Worm (Caenorhabditis elegans) whole organism, L3 larva: Measurements from ENCODE around the gene sulp-8.

Source experiments
- R02D3.7 ChIP-seq: fragments of 150-350 bp; optimal IDR thresholded peaks from 2 replicates; lab custom pipeline; 2014; ENCODE audit warnings: missing biosample characterization, missing genetic modification characterization
- ZK546.5 ChIP-seq: sonication (generic microtip); optimal IDR thresholded peaks from 2 replicates; lab custom pipeline; 2017; ENCODE audit warnings: missing biosample characterization, missing genetic modification characterization
- ceh-16 ChIP-seq: sonication (generic microtip); optimal IDR thresholded peaks from 2 replicates; lab custom pipeline; 2017; ENCODE audit warnings: missing biosample characterization, missing genetic modification characterization
- ceh-28 ChIP-seq: fragments of 150-350 bp; optimal IDR thresholded peaks from 2 replicates; lab custom pipeline; 2014; ENCODE audit warnings: missing biosample characterization, missing genetic modification reagents, missing genetic modification characterization
- ceh-82 ChIP-seq: fragments of 150-350 bp; optimal IDR thresholded peaks from 2 replicates; lab custom pipeline; 2014; ENCODE audit warnings: missing biosample characterization, missing genetic modification characterization
- ceh-9 ChIP-seq: sonication (generic microtip); optimal IDR thresholded peaks from 2 replicates; lab custom pipeline; 2018; ENCODE audit warnings: missing biosample characterization, missing genetic modification characterization
- daf-12 ChIP-seq: fragments of 150-350 bp; optimal IDR thresholded peaks from 2 replicates; lab custom pipeline; 2014; ENCODE audit warnings: missing biosample characterization, missing genetic modification reagents, missing genetic modification characterization
- egl-5 ChIP-seq: fragments of 150-350 bp; optimal IDR thresholded peaks from 2 replicates; lab custom pipeline; 2017; ENCODE audit warnings: missing biosample characterization, missing genetic modification reagents, missing genetic modification characterization, inconsistent platforms
- elt-2 ChIP-seq: sonication (generic microtip); optimal IDR thresholded peaks from 2 replicates; lab custom pipeline; 2016; ENCODE audit warnings: missing genetic modification reagents, mild to moderate bottlenecking, missing genetic modification characterization, missing compliant biosample characterization
- elt-3 ChIP-seq, 3 experiments: fragments of 150-350 bp in 1 of 3; sonication (generic microtip) in 2 of 3; optimal IDR thresholded peaks; 2 replicates in 2 of 3; 4 replicates in 1 of 3; lab custom pipeline; 2014 to 2017; ENCODE audit warnings: missing biosample characterization in 3 of 3, missing genetic modification characterization in 3 of 3
- eor-1 ChIP-seq, 2 experiments: fragments of 150-350 bp; optimal IDR thresholded peaks; 2 replicates each; lab custom pipeline; 2014 to 2018; ENCODE audit warnings: missing biosample characterization in 2 of 2, missing genetic modification characterization in 2 of 2
- fkh-10 ChIP-seq: sonication (generic microtip); optimal IDR thresholded peaks from 2 replicates; lab custom pipeline; 2017; ENCODE audit warnings: missing biosample characterization, missing genetic modification reagents, missing genetic modification characterization
- fkh-2 ChIP-seq: fragments of 150-350 bp; optimal IDR thresholded peaks from 2 replicates; lab custom pipeline; 2014; ENCODE audit warnings: missing biosample characterization, missing genetic modification reagents, missing genetic modification characterization
- fos-1 ChIP-seq: fragments of 150-350 bp; optimal IDR thresholded peaks from 2 replicates; lab custom pipeline; 2014; ENCODE audit warnings: missing biosample characterization, missing genetic modification characterization
- jun-1 ChIP-seq: fragments of 150-350 bp; optimal IDR thresholded peaks from 2 replicates; lab custom pipeline; 2014; ENCODE audit warnings: missing biosample characterization, missing genetic modification reagents, missing genetic modification characterization
- lin-15B ChIP-seq: fragments of 150-350 bp; optimal IDR thresholded peaks from 2 replicates; lab custom pipeline; 2014; ENCODE audit warnings: missing biosample characterization, missing genetic modification characterization
- lin-39 ChIP-seq: fragments of 150-350 bp; optimal IDR thresholded peaks from 2 replicates; lab custom pipeline; 2018; ENCODE audit warnings: missing biosample characterization, missing genetic modification reagents, missing genetic modification characterization
- lsy-12 ChIP-seq: sonication (generic microtip); optimal IDR thresholded peaks from 2 replicates; lab custom pipeline; 2016; ENCODE audit warnings: mild to moderate bottlenecking, missing genetic modification characterization, missing compliant biosample characterization
- mdl-1 ChIP-seq: fragments of 150-350 bp; optimal IDR thresholded peaks from 2 replicates; lab custom pipeline; 2014; ENCODE audit warnings: missing biosample characterization, missing genetic modification characterization
- nfya-1 ChIP-seq: sonication (generic microtip); optimal IDR thresholded peaks from 2 replicates; lab custom pipeline; 2017; ENCODE audit warnings: missing genetic modification characterization, mild to moderate bottlenecking, missing compliant biosample characterization, antibody characterized with exemption, moderate library complexity; ENCODE audit not compliant: insufficient read depth
- nhr-11 ChIP-seq: fragments of 150-350 bp; optimal IDR thresholded peaks from 2 replicates; lab custom pipeline; 2014; ENCODE audit warnings: missing biosample characterization, missing genetic modification characterization
- nhr-12 ChIP-seq: fragments of 150-350 bp; optimal IDR thresholded peaks from 2 replicates; lab custom pipeline; 2014; ENCODE audit warnings: missing biosample characterization, missing genetic modification characterization
- nhr-23 ChIP-seq: fragments of 150-350 bp; optimal IDR thresholded peaks from 2 replicates; lab custom pipeline; 2014; ENCODE audit warnings: missing biosample characterization, missing genetic modification reagents, missing genetic modification characterization
- nhr-25 ChIP-seq: sonication (generic microtip); optimal IDR thresholded peaks from 2 replicates; lab custom pipeline; 2017; ENCODE audit warnings: missing biosample characterization, missing genetic modification characterization
- nhr-28 ChIP-seq: fragments of 150-350 bp; optimal IDR thresholded peaks from 2 replicates; lab custom pipeline; 2014; ENCODE audit warnings: missing biosample characterization, missing genetic modification characterization
- nhr-67 ChIP-seq: fragments of 150-350 bp; optimal IDR thresholded peaks from 2 replicates; lab custom pipeline; 2014; ENCODE audit warnings: missing biosample characterization, missing genetic modification characterization
- nhr-76 ChIP-seq: fragments of 150-350 bp; sonication (generic microtip); optimal IDR thresholded peaks from 5 replicates; lab custom pipeline; 2014; ENCODE audit warnings: missing biosample characterization, missing genetic modification characterization
- pha-4 ChIP-seq: fragments of 150-350 bp; optimal IDR thresholded peaks from 2 replicates; lab custom pipeline; 2014; ENCODE audit warnings: missing biosample characterization, missing genetic modification reagents, missing genetic modification characterization
- pqm-1 ChIP-seq: fragments of 150-350 bp; optimal IDR thresholded peaks from 2 replicates; lab custom pipeline; 2017; ENCODE audit warnings: missing biosample characterization, missing genetic modification characterization, inconsistent platforms
- sea-2 ChIP-seq: fragments of 150-350 bp; sonication (generic microtip); optimal IDR thresholded peaks from 4 replicates; lab custom pipeline; 2014; ENCODE audit warnings: missing biosample characterization, missing genetic modification reagents, missing genetic modification characterization
- skn-1 ChIP-seq: fragments of 150-350 bp; optimal IDR thresholded peaks from 2 replicates; lab custom pipeline; 2014; ENCODE audit warnings: missing biosample characterization, missing genetic modification characterization
- zag-1 ChIP-seq: fragments of 150-350 bp; optimal IDR thresholded peaks from 2 replicates; lab custom pipeline; 2014; ENCODE audit warnings: missing biosample characterization, missing genetic modification characterization
- ztf-4 ChIP-seq: fragments of 150-350 bp; optimal IDR thresholded peaks from 2 replicates; lab custom pipeline; 2014; ENCODE audit warnings: missing biosample characterization, missing genetic modification characterization

Gene sulp-8

ce11 chrV:9685559-9685958 lies 12.1 kb upstream of the sulp-8 start, which contains the start of gene ZK287.4:
ZK287.4 (minus strand) TSS chrV:9685659.
- TF ChIP-seq nhr-25: no peak
- TF ChIP-seq ceh-9: no peak
- TF ChIP-seq zag-1 (tag; lab: Kevin White, UChicago): no peak
- TF ChIP-seq nhr-67 (tag; lab: Kevin White, UChicago): no peak
- no peak for TF ChIP-seq ceh-16 (tag; lab: Kevin White, UChicago)
- TF ChIP-seq nhr-12 (tag; lab: Kevin White, UChicago): no peak
- no peak for TF ChIP-seq eor-1 (tag; optimal IDR thresholded peaks at IDR 0.05; lab: Kevin White, UChicago)
- no peak for TF ChIP-seq lin-39 (tag; lab: Kevin White, UChicago)

- TF ChIP-seq fkh-10 (GFP tag; lab: Kevin White, UChicago): no peak
- TF ChIP-seq nhr-76 (tag; lab: Kevin White, UChicago): no peak
- no peak for TF ChIP-seq pha-4 (tag; lab: Kevin White, UChicago)
- TF ChIP-seq fkh-2 (tag; lab: Kevin White, UChicago): no peak
- TF ChIP-seq ZK546.5 (tag; lab: Kevin White, UChicago): no peak
- no peak for TF ChIP-seq pqm-1
- TF ChIP-seq eor-1 (tag; optimal IDR thresholded peaks at IDR 0.05; lab: Kevin White, UChicago): no peak
- TF ChIP-seq jun-1: no peak
- TF ChIP-seq lsy-12: no peak
- TF ChIP-seq nhr-28 (tag; lab: Kevin White, UChicago): no peak
- TF ChIP-seq ztf-4 (tag; lab: Kevin White, UChicago): no peak
- TF ChIP-seq fos-1 (tag; lab: Kevin White, UChicago): no peak
- no peak for TF ChIP-seq sea-2 (GFP tag; lab: Kevin White, UChicago)
- no peak for TF ChIP-seq R02D3.7 (tag; lab: Kevin White, UChicago)
- no peak for TF ChIP-seq skn-1 (tag; lab: Kevin White, UChicago)
- no peak for TF ChIP-seq lin-15B
- no peak for TF ChIP-seq ceh-9
- TF ChIP-seq nfya-1: no peak
- no peak for TF ChIP-seq daf-12 (tag; lab: Kevin White, UChicago)
- no peak for TF ChIP-seq elt-3 (tag; optimal IDR thresholded peaks at IDR 0.05; lab: Kevin White, UChicago)
Observed at ce11 chrV:9680260-9680659, 6.8 kb upstream of the sulp-8 start.

ce11 chrV:9679166-9679565 lies 5.7 kb upstream of the sulp-8 start, which contains the start of gene ZK287.9:
ZK287.9 (plus strand) TSS chrV:9679357.
- TF ChIP-seq ceh-28 (tag; lab: Kevin White, UChicago) (no peak), pqm-1 (peak; percentile 37), egl-5 (no peak), elt-2 (tag; lab: Kevin White, UChicago) (peak; percentile 67)

ce11 chrV:9677977-9678376 lies 4.5 kb upstream of the sulp-8 start, which contains the start of gene cthd-1:
cthd-1 (plus strand) TSS chrV:9678277.
- no peak for TF ChIP-seq nhr-12 (tag; lab: Kevin White, UChicago)
- no peak for TF ChIP-seq sea-2 (GFP tag; lab: Kevin White, UChicago)

- no peak for TF ChIP-seq ceh-28 (tag; lab: Kevin White, UChicago)
- TF ChIP-seq elt-2 (tag; lab: Kevin White, UChicago): peak; percentile 70
- TF ChIP-seq lsy-12: no peak
Observed at ce11 chrV:9672495-9672894, 972 bp downstream of the sulp-8 start.

ce11 chrV:9666394-9666793 lies 7.1 kb downstream of the sulp-8 start, which contains the start of gene ZK287.1:
ZK287.1 (plus strand) TSS chrV:9666694.
- no peak for TF ChIP-seq nhr-11 (tag; lab: Kevin White, UChicago)
- TF ChIP-seq nfya-1: peak; percentile 27
- TF ChIP-seq lin-39 (tag; lab: Kevin White, UChicago): peak; percentile 15
- TF ChIP-seq, all 47 proteins: peak for 2

- TF ChIP-seq nhr-67 (tag; lab: Kevin White, UChicago): no peak
- TF ChIP-seq sea-2 (GFP tag; lab: Kevin White, UChicago): no peak
- TF ChIP-seq nfya-1: peak; percentile 59
- no peak for TF ChIP-seq nhr-23 (tag; lab: Kevin White, UChicago)
- peak; percentile 74 for TF ChIP-seq lin-39 (tag; lab: Kevin White, UChicago)
- peak; percentile 29 for TF ChIP-seq lin-15B
- TF ChIP-seq ceh-82 (tag; lab: Kevin White, UChicago): no peak
- TF ChIP-seq mdl-1 (tag; lab: Kevin White, UChicago): peak; percentile 43
- TF ChIP-seq fkh-10 (GFP tag; lab: Kevin White, UChicago): peak; percentile 78
Observed at ce11 chrV:9664620-9665019, 8.8 kb downstream of the sulp-8 start.
